Worm (Caenorhabditis elegans) whole organism, early embryonic: Measurements from ENCODE around the gene F46H5.11.

ENCODE experiments used
- B0310.2 ChIP-seq: sonication (generic microtip); optimal IDR thresholded peaks from 2 replicates; lab custom pipeline; 2016; ENCODE audit warnings: mild to moderate bottlenecking, missing genetic modification characterization, missing compliant biosample characterization
- F13C5.2 ChIP-seq: sonication (generic microtip); optimal IDR thresholded peaks from 2 replicates; lab custom pipeline; 2017; ENCODE audit warnings: mild to moderate bottlenecking, missing genetic modification characterization, inconsistent platforms, missing compliant biosample characterization
- ama-1 ChIP-seq: fragments of 150-350 bp; optimal IDR thresholded peaks from 2 replicates; lab custom pipeline; 2014
- ets-7 ChIP-seq: sonication (generic microtip); optimal IDR thresholded peaks from 2 replicates; lab custom pipeline; 2016; ENCODE audit warnings: missing genotype, missing genetic modification characterization, missing compliant biosample characterization
- flt-1 ChIP-seq: fragments of 200-800 bp; sonication (Bioruptor generic); IDR thresholded peaks from 2 replicates; pipeline ENCODE4 v1.3.6; 2022; ENCODE audit warnings: missing genetic modification characterization, missing compliant biosample characterization
- hmbx-1 ChIP-seq: sonication (generic microtip); optimal IDR thresholded peaks from 2 replicates; lab custom pipeline; 2016; ENCODE audit warnings: mild to moderate bottlenecking, missing genetic modification characterization, missing compliant biosample characterization
- hmg-4 ChIP-seq: fragments of 200-800 bp; sonication (Bioruptor generic); optimal IDR thresholded peaks from 2 replicates; lab custom pipeline; 2018; ENCODE audit warnings: mild to moderate bottlenecking, missing genetic modification characterization, missing compliant biosample characterization
- scrt-1 ChIP-seq: fragments of 200-800 bp; sonication (Bioruptor generic); IDR thresholded peaks from 2 replicates; pipeline ENCODE4 v1.3.6; 2022; ENCODE audit warnings: missing genetic modification characterization, missing compliant biosample characterization
- sea-1 ChIP-seq: fragments of 200-800 bp; sonication (Bioruptor generic); conservative IDR thresholded peaks from 2 replicates; pipeline ENCODE4 v1.3.6; 2022; ENCODE audit warnings: missing genetic modification characterization, missing compliant biosample characterization
- tbx-11 ChIP-seq: fragments of 200-800 bp; sonication (Bioruptor generic); IDR thresholded peaks from 2 replicates; pipeline ENCODE4 v1.3.6; 2022; ENCODE audit warnings: missing genetic modification characterization, missing compliant biosample characterization
- tra-4 ChIP-seq: sonication (generic microtip); optimal IDR thresholded peaks from 2 replicates; lab custom pipeline; 2017; ENCODE audit warnings: missing genetic modification characterization, missing compliant biosample characterization

ce11 chrX:7284724-7285184 lies 12.9 kb upstream of the F46H5.11 start:
- no peak for TF ChIP-seq ama-1
- no peak for TF ChIP-seq hmg-4 (GFP tag; lab: Kevin White, UChicago)
- TF ChIP-seq hmbx-1: no peak
- no peak for TF ChIP-seq flt-1 (GFP tag; lab: Robert Waterston, UW)
- TF ChIP-seq B0310.2 (tag; lab: Kevin White, UChicago): no peak
- no peak for TF ChIP-seq tbx-11
- TF ChIP-seq ets-7 (tag; lab: Kevin White, UChicago): no peak
- TF ChIP-seq scrt-1 (GFP tag; lab: Robert Waterston, UW): no peak
- TF ChIP-seq sea-1 (GFP tag; lab: Robert Waterston, UW): no peak
- no peak for TF ChIP-seq tra-4 (tag; lab: Kevin White, UChicago)
- no peak for TF ChIP-seq F13C5.2 (tag; lab: Kevin White, UChicago)
